Fruit fly (Drosophila melanogaster) whole organism, embryonic: ENCODE results near the gene CG33640.

Experiments used
- C15 ChIP-seq: fragments of 200-800 bp; sonication (Bioruptor generic); IDR thresholded peaks from 3 replicates; pipeline ENCODE4 v1.3.6; 2022; ENCODE audit warnings: missing biosample characterization, missing genetic modification characterization
- CG10267 ChIP-seq: fragments of 200-800 bp; sonication (Bioruptor generic); optimal IDR thresholded peaks from 2 replicates; lab custom pipeline; 2018; ENCODE audit warnings: missing biosample characterization, mild to moderate bottlenecking, missing genetic modification characterization, moderate library complexity
- CG10274 ChIP-seq: fragments of 200-800 bp; sonication (Bioruptor generic); optimal IDR thresholded peaks from 3 replicates; lab custom pipeline; 2017; ENCODE audit warnings: missing biosample characterization, mild to moderate bottlenecking, missing genetic modification characterization
- CG10431 ChIP-seq: fragments of 200-800 bp; sonication (Bioruptor generic); optimal IDR thresholded peaks from 3 replicates; lab custom pipeline; 2018; ENCODE audit warnings: missing biosample characterization, mild to moderate bottlenecking, missing genetic modification characterization
- CG1233 ChIP-seq: fragments of 200-800 bp; sonication (Bioruptor generic); optimal IDR thresholded peaks from 4 replicates; lab custom pipeline; 2018; ENCODE audit warnings: missing biosample characterization, mild to moderate bottlenecking, missing genetic modification characterization
- CG13775 ChIP-seq: fragments of 200-800 bp; sonication (Bioruptor generic); optimal IDR thresholded peaks from 3 replicates; lab custom pipeline; 2017; ENCODE audit warnings: missing biosample characterization, mild to moderate bottlenecking, missing genetic modification characterization
- CG13894 ChIP-seq: fragments of 200-800 bp; sonication (Bioruptor generic); optimal IDR thresholded peaks from 3 replicates; lab custom pipeline; 2018; ENCODE audit warnings: missing biosample characterization, mild to moderate bottlenecking, missing genetic modification characterization, moderate library complexity
- CG15514 ChIP-seq: fragments of 200-800 bp; sonication (Bioruptor generic); optimal IDR thresholded peaks from 3 replicates; lab custom pipeline; 2017; ENCODE audit warnings: missing biosample characterization, missing genetic modification characterization, mild to moderate bottlenecking, moderate library complexity, missing genetic modification reagents
- CG15601 ChIP-seq: fragments of 200-800 bp; sonication (Bioruptor generic); optimal IDR thresholded peaks from 3 replicates; lab custom pipeline; 2019; ENCODE audit warnings: missing biosample characterization, mild to moderate bottlenecking, missing genetic modification characterization, moderate library complexity
- CG16815 ChIP-seq: fragments of 200-800 bp; sonication (Bioruptor generic); optimal IDR thresholded peaks from 3 replicates; lab custom pipeline; 2017; ENCODE audit warnings: missing biosample characterization, mild to moderate bottlenecking, missing genetic modification characterization
- CG32772 ChIP-seq: fragments of 200-800 bp; sonication (Bioruptor generic); IDR thresholded peaks from 2 replicates; pipeline ENCODE4 v1.3.6; 2022; ENCODE audit warnings: missing biosample characterization, missing genetic modification characterization
- CG4404 ChIP-seq: fragments of 200-800 bp; sonication (Bioruptor generic); IDR thresholded peaks from 2 replicates; pipeline ENCODE4 v1.3.6; 2022; ENCODE audit warnings: missing biosample characterization, missing genetic modification characterization
- CG6765 ChIP-seq: fragments of 200-800 bp; sonication (Bioruptor generic); optimal IDR thresholded peaks from 3 replicates; lab custom pipeline; 2017; ENCODE audit warnings: missing biosample characterization, mild to moderate bottlenecking, missing genetic modification characterization
- CkIIα-i1 ChIP-seq: fragments of 200-800 bp; sonication (Bioruptor generic); IDR thresholded peaks from 2 replicates; pipeline ENCODE4 v1.3.6; 2022; ENCODE audit warnings: missing biosample characterization, missing genetic modification characterization
- Deaf1 ChIP-seq: fragments of 200-800 bp; optimal IDR thresholded peaks from 3 replicates; lab custom pipeline; 2019; ENCODE audit warnings: missing biosample characterization, mild to moderate bottlenecking, missing genetic modification characterization, moderate library complexity
- Dek ChIP-seq: fragments of 200-800 bp; sonication (Bioruptor generic); optimal IDR thresholded peaks from 3 replicates; lab custom pipeline; 2019; ENCODE audit warnings: missing biosample characterization, mild to moderate bottlenecking, missing genetic modification characterization, moderate library complexity
- Fer3 ChIP-seq: fragments of 200-800 bp; sonication (Bioruptor generic); optimal IDR thresholded peaks from 2 replicates; lab custom pipeline; 2018; ENCODE audit warnings: missing biosample characterization, mild to moderate bottlenecking, missing genetic modification characterization, moderate library complexity
- HLH4C ChIP-seq: fragments of 200-800 bp; sonication (Bioruptor generic); IDR thresholded peaks from 3 replicates; pipeline ENCODE4 v1.3.6; 2022; ENCODE audit warnings: missing biosample characterization, missing genetic modification characterization; ENCODE audit not compliant: partially characterized antibody
- HmgZ ChIP-seq: fragments of 200-800 bp; sonication (Bioruptor generic); optimal IDR thresholded peaks from 2 replicates; lab custom pipeline; 2018; ENCODE audit warnings: missing biosample characterization, mild to moderate bottlenecking, missing genetic modification characterization
- Hr78 ChIP-seq, 2 experiments: fragments of 200-800 bp in 1 of 2; fragments of >200 bp in 1 of 2; sonication (Bioruptor generic) in 1 of 2; optimal IDR thresholded peaks; 2 replicates each; lab custom pipeline; 2017 to 2019; ENCODE audit warnings: missing biosample characterization in 2 of 2, missing genetic modification characterization in 2 of 2, mild to moderate bottlenecking in 1 of 2, moderate library complexity in 1 of 2
- MTF-1 ChIP-seq: fragments of 200-800 bp; sonication (Bioruptor generic); optimal IDR thresholded peaks from 2 replicates; lab custom pipeline; 2018; ENCODE audit warnings: missing biosample characterization, mild to moderate bottlenecking, missing genetic modification characterization, borderline replicate concordance
- Myb ChIP-seq: fragments of 200-800 bp; sonication (Bioruptor generic); optimal IDR thresholded peaks from 2 replicates; lab custom pipeline; 2016; ENCODE audit warnings: missing biosample characterization, missing genetic modification characterization
- Oli ChIP-seq: fragments of 200-800 bp; sonication (Bioruptor generic); optimal IDR thresholded peaks from 2 replicates; lab custom pipeline; 2018; ENCODE audit warnings: missing biosample characterization, mild to moderate bottlenecking, missing genetic modification characterization, moderate library complexity
- Sry-β ChIP-seq: fragments of 200-800 bp; sonication (Bioruptor generic); optimal IDR thresholded peaks from 2 replicates; lab custom pipeline; 2018; ENCODE audit warnings: missing biosample characterization, mild to moderate bottlenecking, missing genetic modification characterization, moderate library complexity
- Tbp ChIP-seq: fragments of >200 bp; optimal IDR thresholded peaks from 2 replicates; lab custom pipeline; 2018; ENCODE audit warnings: missing biosample characterization, missing genetic modification characterization
- Xbp1 ChIP-seq: fragments of 200-800 bp; sonication (Bioruptor generic); optimal IDR thresholded peaks from 3 replicates; lab custom pipeline; 2016; ENCODE audit warnings: missing biosample characterization, mild to moderate bottlenecking, missing genetic modification characterization
- bbx ChIP-seq: fragments of 200-800 bp; sonication (Bioruptor generic); IDR thresholded peaks from 2 replicates; pipeline ENCODE4 v1.3.6; 2022; ENCODE audit warnings: missing biosample characterization, missing genetic modification characterization; ENCODE audit not compliant: partially characterized antibody
- chif ChIP-seq, 2 experiments: fragments of 200-800 bp; sonication (Bioruptor generic); optimal IDR thresholded peaks; 3 replicates each; lab custom pipeline; 2016; ENCODE audit warnings: missing biosample characterization in 2 of 2, missing genetic modification characterization in 2 of 2
- ci ChIP-seq: fragments of 200-800 bp; sonication (Bioruptor generic); IDR thresholded peaks from 3 replicates; pipeline ENCODE4 v1.3.6; 2022; ENCODE audit warnings: missing biosample characterization, missing genetic modification characterization
- da ChIP-seq: fragments of 200-800 bp; sonication (Bioruptor generic); optimal IDR thresholded peaks from 2 replicates; lab custom pipeline; 2016; ENCODE audit warnings: missing biosample characterization, missing genetic modification characterization
- dimm ChIP-seq: fragments of 200-800 bp; sonication (Bioruptor generic); IDR thresholded peaks from 2 replicates; pipeline ENCODE4 v1.3.6; 2022; ENCODE audit warnings: missing biosample characterization, missing genetic modification characterization
- dmrt99B ChIP-seq: fragments of 200-800 bp; sonication (Bioruptor generic); optimal IDR thresholded peaks from 2 replicates; lab custom pipeline; 2018; ENCODE audit warnings: missing biosample characterization, mild to moderate bottlenecking, missing genetic modification characterization, moderate library complexity
- ewg ChIP-seq: fragments of 200-800 bp; sonication (Bioruptor generic); optimal IDR thresholded peaks from 3 replicates; lab custom pipeline; 2017; ENCODE audit warnings: mild to moderate bottlenecking, missing biosample characterization, missing genetic modification reagents, missing genetic modification characterization
- fd64A ChIP-seq: fragments of 200-800 bp; sonication (Bioruptor generic); optimal IDR thresholded peaks from 3 replicates; lab custom pipeline; 2018; ENCODE audit warnings: missing biosample characterization, mild to moderate bottlenecking, missing genetic modification characterization
- fu2 ChIP-seq: fragments of 200-800 bp; sonication (Bioruptor generic); optimal IDR thresholded peaks from 2 replicates; lab custom pipeline; 2016; ENCODE audit warnings: missing biosample characterization, missing genetic modification characterization
- gsb-n ChIP-seq: fragments of 200-800 bp; sonication (Bioruptor generic); optimal IDR thresholded peaks from 3 replicates; lab custom pipeline; 2018; ENCODE audit warnings: missing biosample characterization, mild to moderate bottlenecking, missing genetic modification characterization
- hbn ChIP-seq: fragments of 200-800 bp; sonication (Bioruptor generic); IDR thresholded peaks from 2 replicates; pipeline ENCODE4 v1.3.6; 2022; ENCODE audit warnings: missing biosample characterization, missing genetic modification characterization; ENCODE audit not compliant: partially characterized antibody
- kay ChIP-seq: fragments of 200-800 bp; sonication (Bioruptor generic); optimal IDR thresholded peaks from 2 replicates; lab custom pipeline; 2016; ENCODE audit warnings: missing biosample characterization, missing genetic modification characterization
- ken ChIP-seq: fragments of 200-800 bp; sonication (Bioruptor generic); IDR thresholded peaks from 3 replicates; pipeline ENCODE4 v1.3.6; 2022; ENCODE audit warnings: missing biosample characterization, missing genetic modification characterization
- maf-S ChIP-seq: fragments of 200-800 bp; sonication (Bioruptor generic); optimal IDR thresholded peaks from 2 replicates; lab custom pipeline; 2016; ENCODE audit warnings: missing biosample characterization, missing genetic modification characterization
- oc ChIP-seq: fragments of 200-800 bp; sonication (Bioruptor generic); optimal IDR thresholded peaks from 2 replicates; lab custom pipeline; 2018; ENCODE audit warnings: missing biosample characterization, mild to moderate bottlenecking, missing genetic modification characterization, moderate library complexity
- org-1 ChIP-seq: fragments of 200-800 bp; sonication (Bioruptor generic); optimal IDR thresholded peaks from 2 replicates; lab custom pipeline; 2017; ENCODE audit warnings: missing biosample characterization, missing genetic modification characterization
- pita ChIP-seq: fragments of 200-800 bp; sonication (Bioruptor generic); optimal IDR thresholded peaks from 2 replicates; lab custom pipeline; 2017; ENCODE audit warnings: missing biosample characterization, mild to moderate bottlenecking, missing genetic modification characterization
- salm ChIP-seq: fragments of 200-800 bp; sonication (Bioruptor generic); optimal IDR thresholded peaks from 2 replicates; lab custom pipeline; 2018; ENCODE audit warnings: missing biosample characterization, mild to moderate bottlenecking, missing genetic modification characterization
- sd ChIP-seq: fragments of 200-800 bp; sonication (Bioruptor generic); optimal IDR thresholded peaks from 3 replicates; lab custom pipeline; 2018; ENCODE audit warnings: missing biosample characterization, mild to moderate bottlenecking, missing genetic modification characterization, moderate library complexity
- stc ChIP-seq: fragments of 200-800 bp; sonication (Bioruptor generic); IDR thresholded peaks from 2 replicates; pipeline ENCODE4 v1.3.6; 2022; ENCODE audit warnings: missing biosample characterization, missing genetic modification characterization
- tio ChIP-seq: fragments of 200-800 bp; sonication (Bioruptor generic); optimal IDR thresholded peaks from 2 replicates; lab custom pipeline; 2017; ENCODE audit warnings: missing biosample characterization, missing genetic modification characterization, inconsistent platforms
- tll ChIP-seq, 2 experiments: fragments of 200-800 bp in 1 of 2; fragments of >200 bp in 1 of 2; sonication (Bioruptor generic) in 1 of 2; optimal IDR thresholded peaks; 2 replicates each; lab custom pipeline; 2017 to 2019; ENCODE audit warnings: missing biosample characterization in 2 of 2, missing genetic modification characterization in 2 of 2, mild to moderate bottlenecking in 1 of 2, moderate library complexity in 1 of 2

Gene CG33640

DNA sequence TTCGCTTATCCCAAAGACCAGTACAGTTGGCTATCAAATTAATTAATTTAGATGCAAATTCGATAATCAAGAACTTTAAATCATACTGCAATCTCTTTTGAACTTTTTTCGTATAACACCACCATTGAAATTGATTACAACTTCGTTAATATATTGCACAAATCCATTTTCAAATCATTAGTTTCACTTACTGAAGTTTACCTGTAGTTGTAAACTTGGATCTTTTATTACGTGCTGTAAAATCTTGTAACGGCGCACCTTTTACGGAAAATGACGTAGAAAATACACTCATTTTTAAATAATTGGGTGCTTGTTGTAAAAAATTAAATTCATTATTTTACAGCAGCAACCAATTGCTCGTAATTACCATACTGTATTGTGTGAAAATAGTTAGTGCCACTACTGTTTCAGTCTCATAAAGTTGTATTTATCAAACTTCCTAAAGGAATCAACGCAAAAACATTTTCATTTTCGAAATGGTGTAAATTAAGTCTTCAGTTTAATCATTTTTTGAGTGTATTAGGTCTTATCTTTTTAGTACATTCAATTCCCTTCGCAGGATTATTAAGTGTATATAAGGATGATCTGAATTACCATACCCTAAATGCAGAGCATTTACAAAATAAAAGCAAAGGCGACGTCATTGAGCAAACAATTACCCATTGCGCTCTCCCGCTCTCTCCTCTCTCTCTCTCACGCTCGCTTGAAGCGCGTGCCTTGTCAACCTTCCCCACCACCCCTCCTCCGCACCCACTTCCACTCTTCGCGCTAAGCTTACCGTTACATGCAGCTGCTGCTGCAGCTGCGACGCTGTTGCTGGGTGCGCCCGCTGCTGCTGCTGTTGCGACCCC, 15.2 kb upstream of the CG33640 start (continued):
- TF ChIP-seq CG6765 (GFP tag; lab: Kevin White, UChicago) (no peak), CG13775 (GFP tag; lab: Kevin White, UChicago) (no peak), CG10274 (GFP tag; lab: Kevin White, UChicago) (no peak), Oli (tag; lab: Kevin White, UChicago) (peak; percentile 57), da (GFP tag; lab: Kevin White, UChicago) (peak; percentile 40), sd (no peak), tll (GFP tag; optimal IDR thresholded peaks at IDR 0.05; lab: Kevin White, UChicago) (no peak), CG15514 (no peak), bbx (GFP tag; lab: Robert Waterston, UW) (no peak), Myb (no peak), Deaf1 (tag; lab: Kevin White, UChicago) (no peak), salm (tag; lab: Kevin White, UChicago) (no peak), fd64A (GFP tag; lab: Kevin White, UChicago) (no peak), CG16815 (no peak), kay (GFP tag; lab: Kevin White, UChicago) (no peak), CkIIα-i1 (GFP tag; lab: Robert Waterston, UW) (no peak), dimm (GFP tag; lab: Robert Waterston, UW) (0 out of 2 replicates have a peak, but pooled peaks have one; percentile 19), ewg (GFP tag; lab: Kevin White, UChicago) (no peak), Sry-β (GFP tag; lab: Kevin White, UChicago) (no peak), org-1 (peak; percentile 24), hbn (no peak), CG1233 (GFP tag; lab: Kevin White, UChicago) (no peak), ci (GFP tag; lab: Robert Waterston, UW) (peak; percentile 24; the same call in 2 of the 3 replicates), CG32772 (GFP tag; lab: Robert Waterston, UW) (no peak), oc (tag; lab: Kevin White, UChicago) (no peak), CG4404 (GFP tag; lab: Robert Waterston, UW) (no peak), Xbp1 (peak; percentile 39), Fer3 (tag; lab: Kevin White, UChicago) (peak; percentile 52), fu2 (GFP tag; lab: Kevin White, UChicago) (no peak), chif (GFP tag; optimal IDR thresholded peaks at IDR 0.05; lab: Kevin White, UChicago) (peak; percentile 12 to 23), pita (no peak), C15 (GFP tag; lab: Robert Waterston, UW) (no peak), CG13894 (tag; lab: Kevin White, UChicago) (no peak), CG10267 (tag; lab: Kevin White, UChicago) (no peak), tio (peak; percentile 30), gsb-n (no peak), Tbp (GFP tag; lab: Kevin White, UChicago) (no peak), CG10431 (GFP tag; lab: Kevin White, UChicago) (no peak), HmgZ (tag; lab: Kevin White, UChicago) (no peak), HLH4C (no peak), Dek (tag; lab: Kevin White, UChicago) (no peak), dmrt99B (peak; percentile 49), maf-S (GFP tag; lab: Kevin White, UChicago) (no peak), Hr78 (GFP tag; optimal IDR thresholded peaks at IDR 0.05; lab: Kevin White, UChicago) (no peak), MTF-1 (GFP tag; lab: Kevin White, UChicago) (peak; percentile 3), stc (GFP tag; lab: Robert Waterston, UW) (no peak), CG15601 (tag; lab: Kevin White, UChicago) (no peak), ken (GFP tag; lab: Robert Waterston, UW) (no peak)
